Worm (Caenorhabditis elegans) whole organism, L1 larva: ENCODE data around the gene rpac-19.

Source experiments
- C04F5.9 ChIP-seq: sonication (generic microtip); optimal IDR thresholded peaks from 2 replicates; lab custom pipeline; 2016; ENCODE audit warnings: missing genetic modification characterization, missing compliant biosample characterization
- C16A3.4 ChIP-seq: fragments of 150-350 bp; optimal IDR thresholded peaks from 2 replicates; lab custom pipeline; 2014; ENCODE audit warnings: missing biosample characterization, missing genetic modification characterization
- C34B4.2 ChIP-seq: sonication (generic microtip); optimal IDR thresholded peaks from 2 replicates; lab custom pipeline; 2017; ENCODE audit warnings: mild to moderate bottlenecking, missing genetic modification characterization, missing compliant biosample characterization
- aha-1 ChIP-seq: fragments of 150-350 bp; optimal IDR thresholded peaks from 2 replicates; lab custom pipeline; 2014; ENCODE audit warnings: missing biosample characterization, missing genetic modification characterization
- ama-1 ChIP-seq: fragments of 150-350 bp; optimal IDR thresholded peaks from 2 replicates; lab custom pipeline; 2014
- ceh-8 ChIP-seq: fragments of 200-800 bp; sonication (Bioruptor generic); optimal IDR thresholded peaks from 2 replicates; lab custom pipeline; 2018; ENCODE audit warnings: mild to moderate bottlenecking, missing genetic modification characterization, moderate library complexity, missing compliant biosample characterization
- ceh-88 ChIP-seq: fragments of 200-800 bp; sonication (Bioruptor generic); IDR thresholded peaks from 2 replicates; pipeline ENCODE4 v1.3.6; 2022; ENCODE audit warnings: missing genetic modification characterization, missing compliant biosample characterization
- ces-1 ChIP-seq: fragments of 150-350 bp; optimal IDR thresholded peaks from 2 replicates; lab custom pipeline; 2014; ENCODE audit warnings: missing biosample characterization, missing genetic modification reagents, missing genetic modification characterization
- efl-1 ChIP-seq, 4 experiments: fragments of 150-350 bp; optimal IDR thresholded peaks in 3 of 4; peaks in 1 of 4; 1 replicate in 1 of 4; 2 replicates in 3 of 4; lab custom pipeline; 2014; ENCODE audit warnings: missing biosample characterization in 2 of 4, missing genetic modification characterization in 2 of 4, missing genetic modification reagents in 2 of 4
- elt-2 ChIP-seq: sonication (generic microtip); optimal IDR thresholded peaks from 2 replicates; lab custom pipeline; 2016; ENCODE audit warnings: missing genetic modification characterization, mild to moderate bottlenecking, inconsistent platforms, missing compliant biosample characterization, missing genetic modification reagents
- fkh-8 ChIP-seq: sonication (generic microtip); optimal IDR thresholded peaks from 2 replicates; lab custom pipeline; 2016; ENCODE audit warnings: mild to moderate bottlenecking, missing genetic modification characterization, missing compliant biosample characterization
- grh-1 ChIP-seq: fragments of 200-800 bp; sonication (Bioruptor generic); IDR thresholded peaks from 2 replicates; pipeline ENCODE4 v1.3.6; 2022; ENCODE audit warnings: missing genetic modification reagents, missing genetic modification characterization, missing compliant biosample characterization
- hlh-17 ChIP-seq: fragments of 200-800 bp; sonication (Bioruptor generic); optimal IDR thresholded peaks from 2 replicates; lab custom pipeline; 2018; ENCODE audit warnings: missing genetic modification characterization, mild to moderate bottlenecking, missing compliant biosample characterization, moderate library complexity, borderline replicate concordance
- hlh-4 ChIP-seq: sonication (generic microtip); optimal IDR thresholded peaks from 2 replicates; lab custom pipeline; 2016; ENCODE audit warnings: mild to moderate bottlenecking, missing genetic modification characterization, missing compliant biosample characterization
- isw-1 ChIP-seq: fragments of 200-800 bp; sonication (Bioruptor generic); IDR thresholded peaks from 2 replicates; pipeline ENCODE4 v1.3.6; 2022; ENCODE audit warnings: missing genetic modification characterization, missing compliant biosample characterization
- lin-13 ChIP-seq: fragments of 150-350 bp; optimal IDR thresholded peaks from 2 replicates; lab custom pipeline; 2014; ENCODE audit warnings: missing biosample characterization, missing genetic modification reagents, missing genetic modification characterization
- lin-15B ChIP-seq: fragments of 150-350 bp; sonication (generic microtip); optimal IDR thresholded peaks from 3 replicates; lab custom pipeline; 2014; ENCODE audit warnings: missing biosample characterization, missing genetic modification characterization
- lir-3 ChIP-seq: sonication (generic microtip); optimal IDR thresholded peaks from 2 replicates; lab custom pipeline; 2016; ENCODE audit warnings: mild to moderate bottlenecking, missing genetic modification characterization, moderate library complexity, missing compliant biosample characterization; ENCODE audit not compliant: poor library complexity
- mab-9 ChIP-seq: fragments of 200-800 bp; sonication (Bioruptor generic); IDR thresholded peaks from 2 replicates; pipeline ENCODE4 v1.3.6; 2022; ENCODE audit warnings: missing genetic modification reagents, missing genetic modification characterization, missing compliant biosample characterization
- mdl-1 ChIP-seq, 2 experiments: fragments of 150-350 bp; optimal IDR thresholded peaks; 2 replicates each; lab custom pipeline; 2014 to 2017; ENCODE audit warnings: missing biosample characterization in 2 of 2, missing genetic modification characterization in 2 of 2, inconsistent platforms in 1 of 2
- mef-2 ChIP-seq: fragments of 150-350 bp; optimal IDR thresholded peaks from 2 replicates; lab custom pipeline; 2014; ENCODE audit warnings: missing biosample characterization, missing genetic modification characterization
- nhr-11 ChIP-seq: fragments of 150-350 bp; optimal IDR thresholded peaks from 2 replicates; lab custom pipeline; 2014; ENCODE audit warnings: missing biosample characterization, missing genetic modification characterization
- nhr-12 ChIP-seq: sonication (generic microtip); optimal IDR thresholded peaks from 2 replicates; lab custom pipeline; 2017; ENCODE audit warnings: missing biosample characterization, missing genetic modification characterization
- nhr-19 ChIP-seq: fragments of 200-800 bp; sonication (Bioruptor generic); conservative IDR thresholded peaks from 2 replicates; pipeline ENCODE4 v1.3.6; 2022; ENCODE audit warnings: missing genetic modification characterization, missing compliant biosample characterization
- nhr-20 ChIP-seq: sonication (generic microtip); optimal IDR thresholded peaks from 2 replicates; lab custom pipeline; 2016; ENCODE audit warnings: mild to moderate bottlenecking, missing genetic modification characterization, missing compliant biosample characterization
- nhr-237 ChIP-seq: fragments of 150-350 bp; optimal IDR thresholded peaks from 2 replicates; lab custom pipeline; 2014; ENCODE audit warnings: missing biosample characterization, missing genetic modification characterization
- nhr-28 ChIP-seq: fragments of 150-350 bp; optimal IDR thresholded peaks from 2 replicates; lab custom pipeline; 2014; ENCODE audit warnings: missing biosample characterization, missing genetic modification characterization
- nhr-47 ChIP-seq: sonication (generic microtip); optimal IDR thresholded peaks from 2 replicates; lab custom pipeline; 2016; ENCODE audit warnings: mild to moderate bottlenecking, missing genetic modification characterization, moderate library complexity, missing compliant biosample characterization
- nhr-76 ChIP-seq: sonication (generic microtip); optimal IDR thresholded peaks from 2 replicates; lab custom pipeline; 2017; ENCODE audit warnings: missing biosample characterization, missing genetic modification characterization
- nhr-85 ChIP-seq: sonication (generic microtip); peaks from one replicate; lab custom pipeline; 2016; ENCODE audit warnings: missing genetic modification characterization, inconsistent platforms, missing compliant biosample characterization
- pag-3 ChIP-seq: sonication (generic microtip); optimal IDR thresholded peaks from 2 replicates; lab custom pipeline; 2017; ENCODE audit warnings: missing genetic modification characterization, mild to moderate bottlenecking, missing compliant biosample characterization, antibody characterized with exemption, borderline replicate concordance; ENCODE audit not compliant: insufficient read depth
- pax-3 ChIP-seq: fragments of 200-800 bp; sonication (Bioruptor generic); optimal IDR thresholded peaks from 2 replicates; lab custom pipeline; 2018; ENCODE audit warnings: mild to moderate bottlenecking, missing genetic modification characterization, moderate library complexity, missing compliant biosample characterization
- pqm-1 ChIP-seq: sonication (generic microtip); optimal IDR thresholded peaks from 3 replicates; lab custom pipeline; 2017; ENCODE audit warnings: missing biosample characterization, missing genetic modification characterization
- skn-1 ChIP-seq: fragments of 150-350 bp; optimal IDR thresholded peaks from 2 replicates; lab custom pipeline; 2014; ENCODE audit warnings: missing biosample characterization, missing genetic modification characterization
- snu-23 ChIP-seq: sonication (generic microtip); optimal IDR thresholded peaks from 2 replicates; lab custom pipeline; 2016; ENCODE audit warnings: missing genetic modification characterization, missing compliant biosample characterization
- sox-4 ChIP-seq: sonication (generic microtip); optimal IDR thresholded peaks from 2 replicates; lab custom pipeline; 2016; ENCODE audit warnings: missing genetic modification characterization, missing compliant biosample characterization
- sptf-1 ChIP-seq: fragments of 150-350 bp; optimal IDR thresholded peaks from 2 replicates; lab custom pipeline; 2014; ENCODE audit warnings: missing biosample characterization, missing genetic modification characterization
- sup-37 ChIP-seq: fragments of 200-800 bp; sonication (Bioruptor generic); optimal IDR thresholded peaks from 2 replicates; lab custom pipeline; 2018; ENCODE audit warnings: mild to moderate bottlenecking, missing genetic modification characterization, missing compliant biosample characterization
- swsn-7 ChIP-seq: sonication (generic microtip); optimal IDR thresholded peaks from 2 replicates; lab custom pipeline; 2016; ENCODE audit warnings: missing genetic modification characterization, missing compliant biosample characterization
- unc-130 ChIP-seq: fragments of 150-350 bp; optimal IDR thresholded peaks from 2 replicates; lab custom pipeline; 2017; ENCODE audit warnings: missing biosample characterization, missing genetic modification characterization, inconsistent platforms
- unc-30 ChIP-seq: sonication (generic microtip); optimal IDR thresholded peaks from 2 replicates; lab custom pipeline; 2017; ENCODE audit warnings: missing biosample characterization, missing genetic modification characterization
- unc-62 ChIP-seq: fragments of 150-350 bp; optimal IDR thresholded peaks from 2 replicates; lab custom pipeline; 2014; ENCODE audit warnings: missing biosample characterization, missing genetic modification reagents, missing genetic modification characterization
- xbp-1 ChIP-seq: sonication (generic microtip); optimal IDR thresholded peaks from 2 replicates; lab custom pipeline; 2016; ENCODE audit warnings: missing genetic modification characterization, missing compliant biosample characterization
- zag-1 ChIP-seq: fragments of 150-350 bp; optimal IDR thresholded peaks from 2 replicates; lab custom pipeline; 2014; ENCODE audit warnings: missing biosample characterization, missing genetic modification characterization
- zip-4 ChIP-seq: fragments of 200-800 bp; sonication (Bioruptor generic); optimal IDR thresholded peaks from 2 replicates; lab custom pipeline; 2018; ENCODE audit warnings: mild to moderate bottlenecking, missing genetic modification characterization, moderate library complexity, missing compliant biosample characterization

The rpac-19 gene

DNA sequence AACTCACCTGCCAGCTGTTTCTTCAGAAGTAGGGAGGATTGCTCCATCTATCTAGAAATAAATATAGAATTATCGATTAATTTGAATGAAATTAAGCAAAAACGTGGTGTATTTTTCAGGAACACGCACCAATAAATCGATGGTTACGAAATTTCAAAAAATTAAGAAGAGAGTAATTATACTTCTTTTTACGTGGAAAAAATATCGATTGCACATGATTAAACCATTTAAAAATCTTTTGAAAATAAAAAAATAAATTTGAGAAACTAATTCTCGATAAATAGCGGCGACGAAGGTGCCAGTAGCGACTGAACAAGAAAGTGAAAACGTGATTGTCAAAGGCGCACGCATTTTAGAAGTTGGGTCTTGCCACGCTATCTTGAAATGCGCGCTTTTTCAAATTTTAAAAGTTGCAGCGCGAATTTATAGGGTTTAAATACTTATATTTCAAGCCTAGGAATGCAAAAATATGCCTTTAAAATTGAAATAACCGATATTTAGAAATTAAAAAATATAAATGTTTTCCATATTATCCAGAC, 1.5 kb upstream of the rpac-19 start, which contains the start of gene ubc-7 (continued):
- TF ChIP-seq nhr-12 (tag; lab: Kevin White, UChicago) (peak; percentile 2), zip-4 (GFP tag; lab: Kevin White, UChicago) (no peak), snu-23 (GFP tag; lab: Kevin White, UChicago) (peak; percentile 89), ces-1 (GFP tag; lab: Kevin White, UChicago) (no peak), ama-1 (lab: Kevin White, UChicago) (peak; percentile 38), lin-15B (tag; lab: Kevin White, UChicago) (peak; percentile 74), mdl-1 (tag; optimal IDR thresholded peaks at IDR 0.05; lab: Kevin White, UChicago) (peak in 1 of 2 experiments; percentile 93), unc-130 (tag; lab: Kevin White, UChicago) (peak; percentile 88), pqm-1 (tag; lab: Kevin White, UChicago) (no peak), ceh-88 (GFP tag; lab: Robert Waterston, UW) (peak; percentile 57), mef-2 (tag; lab: Kevin White, UChicago) (no peak), nhr-20 (tag; lab: Kevin White, UChicago) (peak; percentile 87), grh-1 (GFP tag; lab: Robert Waterston, UW) (peak; percentile 76), nhr-19 (GFP tag; lab: Robert Waterston, UW) (peak; percentile 85), isw-1 (GFP tag; lab: Robert Waterston, UW) (peak; percentile 82), C34B4.2 (no peak), zag-1 (tag; lab: Kevin White, UChicago) (no peak), sptf-1 (tag; lab: Kevin White, UChicago) (no peak), C16A3.4 (peak; percentile 85), nhr-85 (tag; lab: Kevin White, UChicago) (peak; percentile 86), efl-1 (optimal IDR thresholded peaks at IDR 0.05; lab: Kevin White, UChicago) (peak; percentile 91 to 99), efl-1 (GFP tag; optimal IDR thresholded peaks at IDR 0.05 in 1 of 2; lab: Kevin White, UChicago) (peak; percentile 100), unc-30 (no peak), nhr-47 (peak; percentile 89), ceh-8 (GFP tag; lab: Kevin White, UChicago) (no peak), swsn-7 (peak; percentile 75), fkh-8 (tag; lab: Kevin White, UChicago) (peak; percentile 78), nhr-11 (tag; lab: Kevin White, UChicago) (peak; percentile 38), xbp-1 (tag; lab: Kevin White, UChicago) (peak; percentile 79), skn-1 (tag; lab: Kevin White, UChicago) (peak; percentile 93), nhr-76 (no peak), lin-13 (GFP tag; lab: Kevin White, UChicago) (peak; percentile 73), unc-62 (GFP tag; lab: Kevin White, UChicago) (no peak), nhr-237 (tag; lab: Kevin White, UChicago) (peak; percentile 55), lir-3 (tag; lab: Kevin White, UChicago) (peak; percentile 69), pax-3 (tag; lab: Kevin White, UChicago) (no peak), sox-4 (tag; lab: Kevin White, UChicago) (peak; percentile 51), hlh-17 (GFP tag; lab: Kevin White, UChicago) (no peak), C04F5.9 (tag; lab: Kevin White, UChicago) (peak; percentile 64), elt-2 (tag; lab: Kevin White, UChicago) (peak; percentile 38), mab-9 (GFP tag; lab: Robert Waterston, UW) (no peak)

DNA sequence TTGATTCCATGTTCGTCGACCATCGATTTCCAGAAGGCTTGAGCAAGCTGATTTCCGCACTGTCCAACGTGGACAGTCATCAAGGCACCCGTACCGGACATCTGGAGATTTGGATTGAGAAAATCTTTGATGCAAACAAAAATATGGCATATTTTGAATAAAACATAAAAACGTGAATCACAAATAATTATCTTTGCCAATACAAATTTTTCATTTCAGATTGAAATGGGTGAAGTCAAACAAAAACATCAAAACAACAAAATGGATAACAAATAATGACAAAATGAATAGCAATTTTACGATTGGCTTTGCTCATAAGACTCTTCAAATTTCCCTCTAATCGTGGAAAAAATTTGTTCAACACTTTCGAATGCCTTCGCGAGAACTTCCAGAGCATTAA, 631 bp downstream of the rpac-19 start, which contains the start of gene tbg-1:
tbg-1 (minus strand) TSS at position 101 of the 400 bp plus-strand sequence.
- TF ChIP-seq C04F5.9 (tag; lab: Kevin White, UChicago) = no peak
- TF ChIP-seq fkh-8 (tag; lab: Kevin White, UChicago) = no peak
- no peak for TF ChIP-seq aha-1 (tag; lab: Kevin White, UChicago)
- TF ChIP-seq unc-30 = no peak
- TF ChIP-seq nhr-28 (tag; lab: Kevin White, UChicago) = no peak
- TF ChIP-seq pag-3 (tag; lab: Kevin White, UChicago) = no peak
- TF ChIP-seq sup-37 (GFP tag; lab: Kevin White, UChicago) = no peak
- TF ChIP-seq hlh-4 (tag; lab: Kevin White, UChicago) = no peak
- no peak for TF ChIP-seq ama-1 (lab: Kevin White, UChicago)
- no peak for TF ChIP-seq ceh-88 (GFP tag; lab: Robert Waterston, UW)
